Worm (Caenorhabditis elegans): Measurements from ENCODE around the gene asp-5.

- TF ChIP-seq pha-4 (tag; optimal IDR thresholded peaks at IDR 0.05) (peak; percentile 23), fkh-10 (GFP tag; optimal IDR thresholded peaks at IDR 0.05) (no peak), ama-1 (optimal IDR thresholded peaks at IDR 0.05) (peak; percentile 70), nhr-11 (tag; optimal IDR thresholded peaks at IDR 0.05) (no peak), fos-1 (tag; optimal IDR thresholded peaks at IDR 0.05) (no peak), nhr-77 (tag; optimal IDR thresholded peaks at IDR 0.05) (no peak), nfya-1 (tag; optimal IDR thresholded peaks at IDR 0.05; ENCODE audit: insufficient read depth) (peak; percentile 19), nhr-23 (tag; optimal IDR thresholded peaks at IDR 0.05) (peak; percentile 5)
Observed at ce11 chrV:8300935-8301535, 28.9 kb downstream of the asp-5 start, which contains the start of gene W02D7.6.
